Fruit fly (Drosophila melanogaster) whole organism, prepupa: ENCODE data around the gene eIF3h.

ENCODE experiments used
- Blimp-1 ChIP-seq: fragments of 200-800 bp; sonication (Bioruptor generic); optimal IDR thresholded peaks from 3 replicates; lab custom pipeline; 2017; ENCODE audit warnings: missing biosample characterization, missing genetic modification characterization, mild to moderate bottlenecking, moderate library complexity, missing genetic modification reagents
- CG10669 ChIP-seq: fragments of 200-800 bp; sonication (Bioruptor generic); optimal IDR thresholded peaks from 3 replicates; lab custom pipeline; 2018; ENCODE audit warnings: missing biosample characterization, mild to moderate bottlenecking, missing genetic modification characterization, moderate library complexity
- CG11762 ChIP-seq: fragments of 200-800 bp; sonication (Bioruptor generic); optimal IDR thresholded peaks from 3 replicates; lab custom pipeline; 2016; ENCODE audit warnings: missing biosample characterization, missing genetic modification characterization; ENCODE audit not compliant: insufficient read depth
- CG11902 ChIP-seq: fragments of 200-800 bp; sonication (Bioruptor generic); optimal IDR thresholded peaks from 3 replicates; lab custom pipeline; 2016; ENCODE audit warnings: missing biosample characterization, missing genetic modification characterization
- CG15336 ChIP-seq: fragments of 200-800 bp; sonication (Bioruptor generic); IDR thresholded peaks from 2 replicates; pipeline ENCODE4 v1.3.6; 2022; ENCODE audit warnings: missing biosample characterization, missing genetic modification characterization
- CG1621 ChIP-seq: fragments of 200-800 bp; sonication (Bioruptor generic); optimal IDR thresholded peaks from 3 replicates; lab custom pipeline; 2018; ENCODE audit warnings: missing biosample characterization, mild to moderate bottlenecking, missing genetic modification characterization
- CG31627 ChIP-seq: fragments of 200-800 bp; sonication (Bioruptor generic); optimal IDR thresholded peaks from 3 replicates; lab custom pipeline; 2016; ENCODE audit warnings: missing biosample characterization, missing genetic modification characterization
- CG32006 ChIP-seq: fragments of 200-800 bp; sonication (Bioruptor generic); optimal IDR thresholded peaks from 3 replicates; lab custom pipeline; 2017; ENCODE audit warnings: missing biosample characterization, mild to moderate bottlenecking, missing genetic modification characterization
- CG34406 ChIP-seq: fragments of 200-800 bp; sonication (Bioruptor generic); optimal IDR thresholded peaks from 3 replicates; lab custom pipeline; 2016; ENCODE audit warnings: missing biosample characterization, missing genetic modification characterization
- CG3919 ChIP-seq: fragments of 200-800 bp; sonication (Bioruptor generic); optimal IDR thresholded peaks from 3 replicates; lab custom pipeline; 2016; ENCODE audit warnings: missing biosample characterization, missing genetic modification characterization
- CG6276 ChIP-seq: fragments of 200-800 bp; sonication (Bioruptor generic); optimal IDR thresholded peaks from 2 replicates; lab custom pipeline; 2017; ENCODE audit warnings: missing biosample characterization, mild to moderate bottlenecking, missing genetic modification characterization
- CG6792 ChIP-seq: fragments of 200-800 bp; sonication (Bioruptor generic); optimal IDR thresholded peaks from 3 replicates; lab custom pipeline; 2016; ENCODE audit warnings: missing biosample characterization, missing genetic modification characterization
- CG6808 ChIP-seq: fragments of 200-800 bp; sonication (Bioruptor generic); optimal IDR thresholded peaks from 3 replicates; lab custom pipeline; 2017; ENCODE audit warnings: missing biosample characterization, missing genetic modification characterization, mild to moderate bottlenecking, moderate library complexity, missing genetic modification reagents
- CG6854 ChIP-seq: fragments of 200-800 bp; sonication (Bioruptor generic); optimal IDR thresholded peaks from 2 replicates; lab custom pipeline; 2017; ENCODE audit warnings: missing biosample characterization, mild to moderate bottlenecking, missing genetic modification characterization
- CG8119 ChIP-seq: fragments of 200-800 bp; sonication (Bioruptor generic); IDR thresholded peaks from 3 replicates; pipeline ENCODE4 v1.3.6; 2022; ENCODE audit warnings: missing biosample characterization, missing genetic modification characterization
- CG8319 ChIP-seq: fragments of 200-800 bp; sonication (Bioruptor generic); optimal IDR thresholded peaks from 3 replicates; lab custom pipeline; 2016; ENCODE audit warnings: missing biosample characterization, missing genetic modification characterization
- CG8632 ChIP-seq: fragments of 200-800 bp; sonication (Bioruptor generic); optimal IDR thresholded peaks from 3 replicates; lab custom pipeline; 2016; ENCODE audit warnings: missing biosample characterization, missing genetic modification characterization
- CG9139 ChIP-seq: fragments of 200-800 bp; sonication (Bioruptor generic); optimal IDR thresholded peaks from 3 replicates; lab custom pipeline; 2017; ENCODE audit warnings: missing biosample characterization, mild to moderate bottlenecking, missing genetic modification characterization
- Eip75B ChIP-seq: fragments of 200-800 bp; sonication (Bioruptor generic); optimal IDR thresholded peaks from 3 replicates; lab custom pipeline; 2016; ENCODE audit warnings: missing biosample characterization, missing genetic modification characterization
- Eip78C ChIP-seq: fragments of 200-800 bp; sonication (Bioruptor generic); peaks from one replicate; lab custom pipeline; 2016; ENCODE audit warnings: missing biosample characterization, missing genetic modification characterization
- Eip93F ChIP-seq: fragments of 200-800 bp; sonication (Bioruptor generic); optimal IDR thresholded peaks from 2 replicates; lab custom pipeline; 2016; ENCODE audit warnings: missing biosample characterization, mild to moderate bottlenecking, missing genetic modification characterization
- Ets21C ChIP-seq: fragments of 200-800 bp; sonication (Bioruptor generic); optimal IDR thresholded peaks from 3 replicates; lab custom pipeline; 2016; ENCODE audit warnings: missing biosample characterization, missing genetic modification characterization
- Hr38 ChIP-seq: sonication (Bioruptor generic); optimal IDR thresholded peaks from 2 replicates; lab custom pipeline; 2016; ENCODE audit warnings: missing biosample characterization, missing genetic modification characterization
- Hr39 ChIP-seq: fragments of 200-800 bp; sonication (Bioruptor generic); optimal IDR thresholded peaks from 2 replicates; lab custom pipeline; 2016; ENCODE audit warnings: missing biosample characterization, missing genetic modification characterization
- Hr4 ChIP-seq: fragments of 200-800 bp; sonication (Bioruptor generic); optimal IDR thresholded peaks from 3 replicates; lab custom pipeline; 2016; ENCODE audit warnings: missing biosample characterization, missing genetic modification characterization
- Lpt ChIP-seq: fragments of 200-800 bp; sonication (Bioruptor generic); optimal IDR thresholded peaks from 3 replicates; lab custom pipeline; 2016; ENCODE audit warnings: missing biosample characterization, missing genetic modification characterization
- Met ChIP-seq: fragments of 200-800 bp; sonication (Bioruptor generic); optimal IDR thresholded peaks from 3 replicates; lab custom pipeline; 2016; ENCODE audit warnings: missing biosample characterization, missing genetic modification characterization
- OdsH ChIP-seq: fragments of 200-800 bp; sonication (Bioruptor generic); optimal IDR thresholded peaks from 3 replicates; lab custom pipeline; 2016; ENCODE audit warnings: missing biosample characterization, missing genetic modification characterization
- Smox ChIP-seq: fragments of 200-800 bp; sonication (Bioruptor generic); optimal IDR thresholded peaks from 3 replicates; lab custom pipeline; 2016; ENCODE audit warnings: missing biosample characterization, missing genetic modification characterization
- Sox102F ChIP-seq: fragments of 200-800 bp; sonication (Bioruptor generic); optimal IDR thresholded peaks from 2 replicates; lab custom pipeline; 2016; ENCODE audit warnings: missing biosample characterization, mild to moderate bottlenecking, missing genetic modification characterization
- Sox14 ChIP-seq: fragments of 200-800 bp; sonication (Bioruptor generic); optimal IDR thresholded peaks from 3 replicates; lab custom pipeline; 2016; ENCODE audit warnings: missing biosample characterization, missing genetic modification characterization
- Sox15 ChIP-seq: fragments of 200-800 bp; sonication (Bioruptor generic); optimal IDR thresholded peaks from 3 replicates; lab custom pipeline; 2016; ENCODE audit warnings: missing biosample characterization, missing genetic modification characterization
- achi ChIP-seq: fragments of 200-800 bp; sonication (Bioruptor generic); optimal IDR thresholded peaks from 3 replicates; lab custom pipeline; 2016; ENCODE audit warnings: missing biosample characterization, missing genetic modification characterization
- dac ChIP-seq: fragments of 200-800 bp; sonication (Bioruptor generic); optimal IDR thresholded peaks from 2 replicates; lab custom pipeline; 2017; ENCODE audit warnings: missing biosample characterization, mild to moderate bottlenecking, missing genetic modification characterization
- dsx ChIP-seq: fragments of 200-800 bp; optimal IDR thresholded peaks from 3 replicates; lab custom pipeline; 2019; ENCODE audit warnings: missing biosample characterization, mild to moderate bottlenecking, missing genetic modification characterization, moderate library complexity; ENCODE audit not compliant: poor library complexity, severe bottlenecking
- eg ChIP-seq: fragments of 200-800 bp; sonication (Bioruptor generic); IDR thresholded peaks from 3 replicates; pipeline ENCODE4 v1.3.6; 2022; ENCODE audit warnings: missing biosample characterization, missing genetic modification characterization
- fd59A ChIP-seq: fragments of 200-800 bp; sonication (Bioruptor generic); optimal IDR thresholded peaks from 2 replicates; lab custom pipeline; 2017; ENCODE audit warnings: missing biosample characterization, mild to moderate bottlenecking, missing genetic modification characterization, missing genetic modification reagents
- fd85E ChIP-seq: fragments of 200-800 bp; sonication (Bioruptor generic); optimal IDR thresholded peaks from 3 replicates; lab custom pipeline; 2016; ENCODE audit warnings: missing biosample characterization, missing genetic modification characterization
- fkh ChIP-seq: fragments of 200-800 bp; sonication (Bioruptor generic); optimal IDR thresholded peaks from 3 replicates; lab custom pipeline; 2017; ENCODE audit warnings: missing biosample characterization, mild to moderate bottlenecking, missing genetic modification characterization, moderate library complexity
- lz ChIP-seq: fragments of 200-800 bp; sonication (Bioruptor generic); optimal IDR thresholded peaks from 3 replicates; lab custom pipeline; 2016; ENCODE audit warnings: missing biosample characterization, missing genetic modification characterization
- net ChIP-seq: fragments of 200-800 bp; sonication (Bioruptor generic); optimal IDR thresholded peaks from 3 replicates; lab custom pipeline; 2016; ENCODE audit warnings: missing biosample characterization, missing genetic modification characterization
- pdm3 ChIP-seq: fragments of 200-800 bp; sonication (Bioruptor generic); optimal IDR thresholded peaks from 3 replicates; lab custom pipeline; 2016; ENCODE audit warnings: missing biosample characterization, missing genetic modification characterization
- salr ChIP-seq, 2 experiments: fragments of 200-800 bp; sonication (Bioruptor generic); optimal IDR thresholded peaks; 3 replicates each; lab custom pipeline; 2016 to 2018; ENCODE audit warnings: missing biosample characterization in 2 of 2, missing genetic modification characterization in 2 of 2, mild to moderate bottlenecking in 1 of 2
- svp ChIP-seq: fragments of 200-800 bp; sonication (Bioruptor generic); peaks from one replicate; lab custom pipeline; 2016; ENCODE audit warnings: missing biosample characterization, missing genetic modification characterization
- topi ChIP-seq: fragments of 200-800 bp; sonication (Bioruptor generic); optimal IDR thresholded peaks from 3 replicates; lab custom pipeline; 2016; ENCODE audit warnings: missing biosample characterization, missing genetic modification characterization
- vri ChIP-seq: fragments of 200-800 bp; sonication (Bioruptor generic); optimal IDR thresholded peaks from 3 replicates; lab custom pipeline; 2016; ENCODE audit warnings: missing biosample characterization, mild to moderate bottlenecking, missing genetic modification characterization

eIF3h gene

DNA sequence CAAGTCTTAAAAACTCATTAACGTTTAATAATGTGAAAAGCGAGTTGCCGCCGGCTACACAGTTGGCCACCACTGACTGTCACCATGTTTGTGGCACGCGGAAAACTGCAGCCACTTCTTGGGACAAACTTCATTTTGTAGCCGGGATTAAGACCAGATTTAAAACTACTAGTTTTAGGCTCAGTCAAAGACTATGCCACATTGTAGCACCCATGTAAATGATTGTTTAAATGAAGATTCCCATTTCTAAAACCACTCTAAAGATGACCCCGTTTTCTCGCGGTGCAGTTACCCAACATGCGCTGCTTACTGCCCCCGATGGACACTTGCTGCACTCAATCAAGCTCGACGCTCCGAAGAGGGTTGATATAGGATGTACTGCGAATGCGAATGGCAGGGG lies 37.5 kb upstream of the eIF3h start (continued):
- no peak for TF ChIP-seq CG6854 (GFP tag; lab: Kevin White, UChicago)
- peak; percentile 24 for TF ChIP-seq CG6276
- TF ChIP-seq lz (GFP tag; lab: Kevin White, UChicago), result peak; percentile 2
- no peak for TF ChIP-seq CG34406 (GFP tag; lab: Kevin White, UChicago)
- TF ChIP-seq CG6792 (GFP tag; lab: Kevin White, UChicago), result peak; percentile 23
- TF ChIP-seq Ets21C, result no peak
- no peak for TF ChIP-seq Sox15 (GFP tag; lab: Kevin White, UChicago)
- no peak for TF ChIP-seq Blimp-1 (GFP tag; lab: Kevin White, UChicago)
- no peak for TF ChIP-seq CG11902
- TF ChIP-seq Hr39 (GFP tag; lab: Kevin White, UChicago), result no peak
- TF ChIP-seq CG31627 (GFP tag; lab: Kevin White, UChicago), result no peak
- TF ChIP-seq Smox (GFP tag; lab: Kevin White, UChicago), result no peak
- TF ChIP-seq dsx (GFP tag; lab: Kevin White, UChicago), result no peak
- peak; percentile 30 for TF ChIP-seq dac (GFP tag; lab: Kevin White, UChicago)
- no peak for TF ChIP-seq Hr38 (GFP tag; lab: Kevin White, UChicago)
- TF ChIP-seq salr (GFP tag; optimal IDR thresholded peaks at IDR 0.05; lab: Kevin White, UChicago), result peak in 1 of 2 experiments; percentile 46

DNA sequence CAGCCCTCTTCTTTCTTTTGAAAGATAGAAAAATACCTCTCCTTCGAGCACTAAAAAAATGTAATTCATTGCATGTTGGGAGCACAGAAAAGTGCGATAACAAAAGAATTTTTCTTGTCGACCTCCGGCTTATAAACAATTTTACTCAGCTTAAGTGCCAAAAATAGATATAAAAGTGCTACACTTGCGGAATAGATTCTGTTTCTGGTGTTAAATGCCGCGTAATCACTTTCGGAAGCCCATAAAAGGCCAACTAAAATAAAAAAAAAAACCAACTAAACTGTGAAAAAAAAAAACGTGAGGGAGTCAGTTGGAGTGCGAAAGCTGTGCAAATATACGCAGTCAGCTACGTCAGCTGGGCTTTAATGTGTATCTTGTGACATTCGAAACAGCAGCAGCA lies 36.7 kb upstream of the eIF3h start:
- peak; percentile 32 for TF ChIP-seq fkh
- no peak for TF ChIP-seq CG32006 (GFP tag; lab: Kevin White, UChicago)
- no peak for TF ChIP-seq vri
- TF ChIP-seq Met, result no peak
- no peak for TF ChIP-seq Eip93F (GFP tag; lab: Kevin White, UChicago)
- 0 out of 3 replicates have a peak, but pooled peaks have one; percentile 13 for TF ChIP-seq eg (GFP tag; lab: Robert Waterston, UW)
- TF ChIP-seq CG6808, result no peak

dm6 chr2L:5088649-5089270 lies 35.9 kb upstream of the eIF3h start:
- TF ChIP-seq CG31627 (GFP tag; lab: Kevin White, UChicago) (no peak), OdsH (GFP tag; lab: Kevin White, UChicago) (no peak), Smox (GFP tag; lab: Kevin White, UChicago) (no peak), net (GFP tag; lab: Kevin White, UChicago) (no peak), fd59A (GFP tag; lab: Kevin White, UChicago) (no peak), Eip78C (no peak), Hr38 (GFP tag; lab: Kevin White, UChicago) (no peak), Lpt (GFP tag; lab: Kevin White, UChicago) (no peak), fd85E (GFP tag; lab: Kevin White, UChicago) (no peak), CG3919 (GFP tag; lab: Kevin White, UChicago) (no peak), CG15336 (GFP tag; lab: Robert Waterston, UW) (no peak), fkh (no peak)

- TF ChIP-seq CG8319 (GFP tag; lab: Kevin White, UChicago) (peak; percentile 86), CG10669 (GFP tag; lab: Kevin White, UChicago) (peak; percentile 88), CG9139 (peak; percentile 78), topi (peak; percentile 88), Eip75B (GFP tag; lab: Kevin White, UChicago) (peak; percentile 90), pdm3 (GFP tag; lab: Kevin White, UChicago) (peak; percentile 92), CG11902 (peak; percentile 75), Sox102F (GFP tag; lab: Kevin White, UChicago) (peak; percentile 89), CG8119 (GFP tag; lab: Robert Waterston, UW) (peak; percentile 85), CG8632 (peak; percentile 89), achi (GFP tag; lab: Kevin White, UChicago) (peak; percentile 88), Hr4 (peak; percentile 91), CG1621 (tag; lab: Kevin White, UChicago) (peak; percentile 81), Sox14 (GFP tag; lab: Kevin White, UChicago) (peak; percentile 86), svp (GFP tag; lab: Kevin White, UChicago) (peak; percentile 91), CG31627 (GFP tag; lab: Kevin White, UChicago) (peak; percentile 84), CG11762 (GFP tag; lab: Kevin White, UChicago) (peak; percentile 83), net (GFP tag; lab: Kevin White, UChicago) (peak; percentile 90), CG6792 (GFP tag; lab: Kevin White, UChicago) (peak; percentile 91)
Observed at dm6 chr2L:5086905-5087522, 34.1 kb upstream of the eIF3h start.
